Worm (Caenorhabditis elegans): ENCODE results near the gene H05C05.1.

DNA sequence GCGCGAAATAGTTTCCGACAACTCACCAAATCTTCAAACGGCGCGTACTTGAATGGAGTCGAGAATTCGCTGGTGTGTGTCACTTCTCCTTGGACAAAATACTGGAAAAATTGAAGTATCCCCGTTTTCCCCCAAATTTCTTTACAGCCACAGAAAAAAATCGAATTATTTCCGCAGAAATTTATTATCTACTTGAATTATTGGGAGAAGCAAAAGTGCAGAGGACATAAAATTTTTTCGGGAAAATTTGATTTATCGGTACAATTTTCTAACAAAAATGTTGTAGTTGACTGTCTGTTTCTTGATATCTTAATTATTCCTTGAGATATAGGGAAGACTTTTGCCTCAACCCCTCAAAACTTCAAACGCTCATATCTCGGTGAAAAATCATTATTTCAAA, 23.9 kb upstream of the H05C05.1 start, which contains the start of gene R10F2.4:
- no peak for TF ChIP-seq aly-1 (tag; optimal IDR thresholded peaks at IDR 0.05)
- no peak for TF ChIP-seq ama-1 (optimal IDR thresholded peaks at IDR 0.05)
- no peak for TF ChIP-seq tbx-37 (GFP tag; conservative IDR thresholded peaks at IDR 0.05)
